Fruit fly (Drosophila melanogaster) Kc167 (cell line): ENCODE measurements around the gene AP-1sigma.

Source experiments
- Myc ChIP-seq: fragments of >200 bp; optimal IDR thresholded peaks from 2 replicates; lab custom pipeline; 2017; ENCODE audit warnings: missing external identifiers
- Sin3A ChIP-seq: fragments of >200 bp; optimal IDR thresholded peaks from 2 replicates; lab custom pipeline; 2018; ENCODE audit warnings: missing external identifiers
- h ChIP-seq: fragments of >200 bp; optimal IDR thresholded peaks from 3 replicates; lab custom pipeline; 2018; ENCODE audit warnings: missing external identifiers
- insv ChIP-seq: fragments of >200 bp; optimal IDR thresholded peaks from 3 replicates; lab custom pipeline; 2018; ENCODE audit warnings: missing external identifiers
- psq ChIP-seq: fragments of >200 bp; optimal IDR thresholded peaks from 2 replicates; lab custom pipeline; 2017; ENCODE audit warnings: missing external identifiers
- ttk ChIP-seq: sonication (Bioruptor generic); optimal IDR thresholded peaks from 2 replicates; lab custom pipeline; 2017; ENCODE audit warnings: missing external identifiers

AP-1sigma gene

DNA sequence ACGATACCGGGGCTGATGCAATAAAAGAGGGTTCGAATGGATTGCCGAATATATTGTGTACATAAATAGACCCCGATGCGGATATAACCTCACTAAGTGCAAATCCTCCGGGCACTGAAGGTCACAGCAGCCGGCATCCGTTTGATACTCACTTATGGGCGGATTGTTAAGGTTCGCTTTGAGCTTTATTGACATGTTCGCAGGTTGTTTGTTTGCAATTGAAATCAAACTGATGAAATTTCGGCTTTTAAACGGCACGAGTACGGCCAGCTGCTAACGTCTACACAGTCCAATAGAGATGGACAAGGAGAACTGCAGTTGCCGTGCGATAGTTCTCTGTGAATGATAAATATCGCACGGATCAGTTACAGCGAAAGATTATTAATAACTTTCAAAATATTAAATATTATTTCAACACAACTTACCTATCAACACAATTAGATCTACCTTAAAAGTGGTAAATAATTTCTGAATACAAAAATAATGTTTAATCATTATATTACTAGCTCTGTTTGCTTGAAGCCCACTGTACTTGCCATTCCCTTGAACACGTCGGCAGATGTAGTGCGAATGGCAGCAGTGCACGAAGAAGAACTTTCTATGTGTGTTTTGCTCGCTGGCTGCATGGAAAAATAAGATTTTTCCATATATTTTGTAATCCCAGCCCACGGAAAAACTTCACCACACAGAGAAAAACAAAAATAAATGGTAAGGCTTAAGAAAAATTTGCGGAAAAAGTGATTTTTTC is at the start of gene AP-1sigma, which contains the start of gene GluProRS:
AP-1sigma (plus strand) TSS at position 561 of the 748 bp plus-strand sequence.
GluProRS (minus strand) TSS at position 301 of the 748 bp plus-strand sequence.
- TF ChIP-seq ttk (lab: Kevin White, UChicago) (no peak), insv (no peak), h (no peak), Myc (lab: Kevin White, UChicago) (no peak), psq (no peak)

DNA sequence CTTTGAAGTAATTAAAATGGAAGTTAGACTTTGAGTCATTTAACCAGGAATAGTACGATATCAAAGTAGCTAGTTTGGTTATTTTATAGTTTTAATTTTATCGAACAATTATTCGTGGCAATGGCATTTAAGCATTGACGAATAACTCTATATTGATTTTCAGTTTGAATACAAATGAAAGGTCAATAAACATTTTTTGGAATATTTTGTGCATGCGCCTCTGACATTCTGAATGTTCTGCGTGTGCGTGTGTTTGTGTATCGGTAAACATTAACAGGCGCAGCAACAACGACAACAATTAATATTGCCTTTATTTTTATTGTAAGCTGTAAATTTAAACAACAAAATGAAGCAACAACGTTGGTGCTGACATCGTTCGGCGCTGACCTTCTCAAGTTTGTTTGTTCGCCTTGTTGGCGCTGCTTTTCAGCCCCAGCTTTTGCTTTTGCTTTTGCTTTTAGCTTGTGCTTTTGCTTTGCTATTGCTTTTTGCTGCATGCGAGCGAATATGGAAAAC is 49.0 kb upstream of the AP-1sigma start:
- TF ChIP-seq ttk (lab: Kevin White, UChicago), result no peak
- TF ChIP-seq insv, result no peak
- no peak for TF ChIP-seq psq
- no peak for TF ChIP-seq Myc (lab: Kevin White, UChicago)
- no peak for TF ChIP-seq Sin3A (lab: Kevin White, UChicago)
- TF ChIP-seq h, result no peak

- TF ChIP-seq Sin3A (lab: Kevin White, UChicago), result no peak
- TF ChIP-seq h, result no peak
- no peak for TF ChIP-seq insv
- no peak for TF ChIP-seq ttk (lab: Kevin White, UChicago)
- no peak for TF ChIP-seq Myc (lab: Kevin White, UChicago)
- no peak for TF ChIP-seq psq
Measured at dm6 chr3R:23910260-23910887, 48.1 kb upstream of the AP-1sigma start.

dm6 chr3R:23911073-23911690 is 47.3 kb upstream of the AP-1sigma start:
- TF ChIP-seq h (no peak), ttk (lab: Kevin White, UChicago) (no peak), psq (no peak), Sin3A (lab: Kevin White, UChicago) (no peak), insv (no peak), Myc (lab: Kevin White, UChicago) (no peak)

DNA sequence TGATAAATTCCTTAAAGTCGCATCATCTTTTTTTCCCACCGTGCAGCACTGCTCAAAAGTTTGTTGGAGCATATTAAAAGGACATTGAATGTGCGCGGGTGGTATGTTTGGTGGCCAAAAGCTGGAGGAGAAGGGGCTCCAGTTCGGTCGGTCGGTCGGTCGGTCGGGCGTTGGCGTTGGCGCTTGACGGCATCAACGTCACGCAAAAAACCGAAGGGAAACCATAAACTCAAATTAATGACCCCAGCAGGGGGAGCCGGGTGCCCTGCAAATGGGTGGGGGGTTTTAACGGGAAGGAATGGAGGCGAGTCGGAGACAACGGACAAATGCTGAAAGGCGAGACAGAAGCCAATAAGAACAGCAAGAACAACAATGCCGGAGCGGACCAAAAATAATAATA is 46.1 kb upstream of the AP-1sigma start:
- TF ChIP-seq ttk (lab: Kevin White, UChicago) (no peak), Myc (lab: Kevin White, UChicago) (no peak), psq (no peak), h (no peak)

DNA sequence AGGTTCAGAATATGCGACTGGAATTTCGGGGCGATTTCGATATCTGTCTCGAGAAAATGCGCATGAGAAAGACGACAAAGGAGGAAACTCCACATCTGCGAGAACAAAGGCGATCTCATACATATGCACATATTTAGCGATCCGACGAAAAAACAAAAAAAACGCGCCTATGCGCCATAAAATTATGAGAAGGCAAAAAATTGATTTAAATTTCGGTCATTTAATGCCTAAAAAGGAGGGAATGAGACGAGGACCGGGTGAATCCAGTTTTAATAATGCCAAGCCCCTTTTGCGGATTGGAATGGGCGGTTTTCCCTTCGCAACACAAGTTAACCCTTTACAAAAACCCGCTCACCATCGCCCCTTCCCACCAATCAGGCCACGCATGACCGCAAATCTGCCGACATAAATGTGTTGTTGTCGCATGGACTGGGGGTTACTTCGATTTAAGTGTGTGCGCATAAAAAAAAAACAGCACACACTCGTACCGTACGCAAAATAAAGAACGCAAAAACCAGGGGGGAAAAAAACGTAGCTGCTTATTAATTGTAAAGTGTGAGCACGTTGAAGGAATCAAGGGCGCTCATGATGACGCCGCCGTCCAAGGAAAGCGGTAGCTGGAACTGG is 43.9 kb upstream of the AP-1sigma start:
- TF ChIP-seq insv (no peak), ttk (lab: Kevin White, UChicago) (no peak), psq (no peak), Sin3A (lab: Kevin White, UChicago) (no peak), Myc (lab: Kevin White, UChicago) (no peak), h (no peak)

dm6 chr3R:23915042-23915428 is 43.4 kb upstream of the AP-1sigma start:
- TF ChIP-seq Myc (lab: Kevin White, UChicago) (no peak), Sin3A (lab: Kevin White, UChicago) (no peak), h (no peak), ttk (lab: Kevin White, UChicago) (no peak)

dm6 chr3R:23915967-23916366 is 42.5 kb upstream of the AP-1sigma start:
- TF ChIP-seq Sin3A (lab: Kevin White, UChicago) (no peak), insv (no peak)

- TF ChIP-seq Myc (lab: Kevin White, UChicago), result no peak
- no peak for TF ChIP-seq ttk (lab: Kevin White, UChicago)
- no peak for TF ChIP-seq psq
- no peak for TF ChIP-seq h
- TF ChIP-seq insv, result no peak
- TF ChIP-seq Sin3A (lab: Kevin White, UChicago), result no peak
Measured at dm6 chr3R:23919366-23919765, 39.1 kb upstream of the AP-1sigma start.

DNA sequence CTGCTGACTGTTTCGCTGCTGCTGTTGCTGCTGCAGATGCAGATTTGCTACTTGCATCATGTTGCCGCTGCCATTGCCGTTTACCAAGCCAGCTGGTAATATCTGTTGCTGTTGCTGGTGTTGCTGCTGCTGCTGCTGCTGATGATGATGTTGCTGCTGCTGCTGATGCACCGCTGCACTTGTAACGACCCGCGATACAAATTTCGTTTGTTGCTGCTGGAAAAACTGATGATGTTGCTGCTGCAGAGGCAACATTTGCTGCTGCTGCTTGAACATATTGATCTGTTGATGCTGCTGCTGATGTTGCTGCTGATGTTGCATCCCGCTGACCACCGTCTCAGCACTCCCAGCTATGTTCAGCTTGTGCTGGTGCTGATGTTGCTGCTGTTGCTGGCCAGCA is 38.1 kb upstream of the AP-1sigma start:
- no peak for TF ChIP-seq psq
- no peak for TF ChIP-seq insv
- no peak for TF ChIP-seq Sin3A (lab: Kevin White, UChicago)
- TF ChIP-seq Myc (lab: Kevin White, UChicago), result no peak
- TF ChIP-seq ttk (lab: Kevin White, UChicago), result no peak
- no peak for TF ChIP-seq h

- TF ChIP-seq insv (no peak), psq (no peak), ttk (lab: Kevin White, UChicago) (no peak), h (no peak), Sin3A (lab: Kevin White, UChicago) (no peak), Myc (lab: Kevin White, UChicago) (no peak)
Measured at dm6 chr3R:23920874-23921539, 37.4 kb upstream of the AP-1sigma start.
